Worm (Caenorhabditis elegans): ENCODE measurements around the gene C16A11.2.

The C16A11.2 gene

DNA sequence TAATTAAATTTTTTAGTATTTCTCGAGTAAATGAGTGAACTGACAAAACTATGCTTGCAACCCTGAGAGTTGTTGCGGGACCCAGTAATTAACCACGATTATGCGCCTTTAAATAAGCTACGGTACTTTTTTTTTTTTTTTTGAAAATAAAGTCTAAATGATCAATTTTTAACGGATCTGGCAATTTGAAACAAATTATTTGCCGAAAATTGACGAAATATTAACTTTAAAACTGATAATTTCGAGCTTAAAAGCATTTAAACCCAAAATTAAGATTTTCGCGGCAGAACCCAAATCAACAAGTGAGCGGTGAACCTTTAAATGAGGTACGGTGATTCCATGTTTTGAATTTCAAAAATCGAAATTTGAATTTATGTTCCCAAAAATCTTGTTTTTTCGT is 15.5 kb upstream of the C16A11.2 start (continued):
- TF ChIP-seq B0035.1 (tag; optimal IDR thresholded peaks at IDR 0.05), result no peak
- TF ChIP-seq Y53F4B.3 (GFP tag; IDR thresholded peaks at IDR 0.05), result no peak
- TF ChIP-seq dpff-1 (tag; optimal IDR thresholded peaks at IDR 0.05), result no peak
- TF ChIP-seq snpc-1.1 (tag; optimal IDR thresholded peaks at IDR 0.05; ENCODE audit: insufficient read depth), result no peak
- no peak for TF ChIP-seq F23B12.7 (tag; optimal IDR thresholded peaks at IDR 0.05; ENCODE audit: insufficient read depth)
- TF ChIP-seq Y53G8AR.9 (GFP tag; conservative IDR thresholded peaks at IDR 0.05), result no peak
- TF ChIP-seq B0019.2 (GFP tag; conservative IDR thresholded peaks at IDR 0.05), result no peak
- TF ChIP-seq ztf-22 (GFP tag; optimal IDR thresholded peaks at IDR 0.05), result no peak
- TF ChIP-seq attf-3 (GFP tag; conservative IDR thresholded peaks at IDR 0.05), result no peak
- TF ChIP-seq dox-1 (GFP tag; IDR thresholded peaks at IDR 0.05), result no peak
- TF ChIP-seq athp-1 (tag; optimal IDR thresholded peaks at IDR 0.05), result no peak
- TF ChIP-seq hlh-26 (GFP tag; conservative IDR thresholded peaks at IDR 0.05), result no peak
- no peak for TF ChIP-seq ztf-18 (tag; optimal IDR thresholded peaks at IDR 0.05)
- TF ChIP-seq repo-1 (tag; optimal IDR thresholded peaks at IDR 0.05), result no peak
- no peak for TF ChIP-seq snpc-3.4 (tag; optimal IDR thresholded peaks at IDR 0.05)
- TF ChIP-seq attf-5 (GFP tag; optimal IDR thresholded peaks at IDR 0.05), result no peak
- no peak for TF ChIP-seq F52B5.7 (tag; optimal IDR thresholded peaks at IDR 0.05)
- peak; percentile 41 for TF ChIP-seq efl-1 (GFP tag; optimal IDR thresholded peaks at IDR 0.05)
- no peak for TF ChIP-seq sea-2 (GFP tag; IDR thresholded peaks at IDR 0.05)
- no peak for TF ChIP-seq sdz-38 (tag; optimal IDR thresholded peaks at IDR 0.05)
- no peak for TF ChIP-seq lsy-27 (tag; optimal IDR thresholded peaks at IDR 0.05; ENCODE audit: borderline replicate concordance, insufficient read depth)
- no peak for TF ChIP-seq lir-1 (GFP tag; conservative IDR thresholded peaks at IDR 0.05)
- no peak for TF ChIP-seq snpc-4 (GFP tag; optimal IDR thresholded peaks at IDR 0.05)
- TF ChIP-seq snpc-4 (tag; optimal IDR thresholded peaks at IDR 0.05), result no peak
- no peak for TF ChIP-seq snpc-1.3 (tag; optimal IDR thresholded peaks at IDR 0.05; ENCODE audit: insufficient read depth)
- peak; percentile 95 for TF ChIP-seq lsl-1 (GFP tag; optimal IDR thresholded peaks at IDR 0.05)
- no peak for TF ChIP-seq mel-28 (tag; optimal IDR thresholded peaks at IDR 0.05; ENCODE audit: borderline replicate concordance)
- no peak for TF ChIP-seq F55B11.4 (tag; optimal IDR thresholded peaks at IDR 0.05; ENCODE audit: borderline replicate concordance, insufficient read depth)
- TF ChIP-seq zfh-2 (GFP tag; conservative IDR thresholded peaks at IDR 0.05), result no peak
- no peak for TF ChIP-seq ztf-3 (GFP tag; optimal IDR thresholded peaks at IDR 0.05)
- no peak for TF ChIP-seq nfya-2 (GFP tag; IDR thresholded peaks at IDR 0.05)
- TF ChIP-seq ceh-100 (GFP tag; IDR thresholded peaks at IDR 0.05), result no peak
- TF ChIP-seq D2030.7 (GFP tag; IDR thresholded peaks at IDR 0.05), result peak; percentile 65; the same call in 1 of the 2 replicates
- no peak for TF ChIP-seq akir-1 (GFP tag; optimal IDR thresholded peaks at IDR 0.05)
- no peak for TF ChIP-seq egl-18 (GFP tag; IDR thresholded peaks at IDR 0.05)
- TF ChIP-seq him-1 (tag; optimal IDR thresholded peaks at IDR 0.05), result no peak
- TF ChIP-seq ama-1 (optimal IDR thresholded peaks at IDR 0.05), result no peak
- TF ChIP-seq ama-1 (GFP tag; optimal IDR thresholded peaks at IDR 0.05), result no peak
- TF ChIP-seq F33H1.4 (GFP tag; IDR thresholded peaks at IDR 0.05), result peak; percentile 92
- TF ChIP-seq madf-8 (GFP tag; conservative IDR thresholded peaks at IDR 0.05), result peak; percentile 92
- no peak for TF ChIP-seq attf-6 (GFP tag; IDR thresholded peaks at IDR 0.05)
- no peak for TF ChIP-seq nhr-120 (GFP tag; IDR thresholded peaks at IDR 0.05)
- no peak for TF ChIP-seq chd-7 (tag; optimal IDR thresholded peaks at IDR 0.05)
- TF ChIP-seq Y95B8A.8 (GFP tag; IDR thresholded peaks at IDR 0.05), result no peak
- TF ChIP-seq ets-4 (GFP tag; optimal IDR thresholded peaks at IDR 0.05), result no peak

Measured in whole organism, young adult.